Fruit fly (Drosophila melanogaster): ENCODE measurements around the gene CG5498.

DNA sequence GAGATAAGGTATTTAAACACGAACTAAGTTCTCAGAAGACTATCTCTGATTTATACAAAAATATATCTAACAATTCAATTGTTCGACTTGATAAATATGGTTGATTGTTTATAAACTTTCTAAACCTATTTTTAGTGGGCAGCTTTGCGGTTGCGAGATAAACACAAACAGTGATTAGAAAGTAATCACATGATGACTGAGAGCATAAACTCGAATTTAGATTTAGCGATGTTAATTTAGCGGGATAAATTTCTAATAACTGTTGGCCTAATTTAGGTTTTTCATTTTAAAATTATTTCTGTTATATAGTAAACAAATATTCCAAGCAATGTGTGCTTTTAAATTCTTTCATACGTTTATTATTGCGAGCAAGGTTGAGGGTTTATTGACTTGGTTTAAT, 1.1 kb upstream of the CG5498 start:
- TF ChIP-seq Jra (GFP tag; optimal IDR thresholded peaks at IDR 0.05) (no peak), Rel (GFP tag; optimal IDR thresholded peaks at IDR 0.05) (no peak), Rel (tag; optimal IDR thresholded peaks at IDR 0.05) (no peak)

All from whole organism, wandering third instar larva.